Worm (Caenorhabditis elegans): ENCODE results near the gene C14C10.1.

ce11 chrV:12579299-12579698, 8.8 kb upstream of the C14C10.1 start, which contains the start of gene E02A10.3:
- no peak for TF ChIP-seq lin-15B (tag; optimal IDR thresholded peaks at IDR 0.05)
- TF ChIP-seq zip-2 (tag; optimal IDR thresholded peaks at IDR 0.05) = no peak
- TF ChIP-seq mdl-1 (tag; optimal IDR thresholded peaks at IDR 0.05) = no peak
- no peak for TF ChIP-seq jun-1 (tag; optimal IDR thresholded peaks at IDR 0.05)
- no peak for TF ChIP-seq lir-3 (tag; optimal IDR thresholded peaks at IDR 0.05)
- no peak for TF ChIP-seq cey-2 (tag; optimal IDR thresholded peaks at IDR 0.05; ENCODE audit: borderline replicate concordance, insufficient read depth)

All from whole organism, L4 larva.